Worm (Caenorhabditis elegans) whole organism, late embryonic: ENCODE results near the gene ash-2.
A peak's percentile ranks its signal among the peaks of the same experiment; 100 is the strongest.

Source experiments
- C08G9.2 ChIP-seq: sonication (generic microtip); optimal IDR thresholded peaks from 2 replicates; lab custom pipeline; 2016; ENCODE audit warnings: mild to moderate bottlenecking, missing genetic modification characterization, moderate library complexity, missing compliant biosample characterization
- C38D4.7 ChIP-seq: fragments of 200-800 bp; sonication (Bioruptor generic); optimal IDR thresholded peaks from 2 replicates; lab custom pipeline; 2018; ENCODE audit warnings: mild to moderate bottlenecking, missing genetic modification characterization, moderate library complexity, missing compliant biosample characterization
- K02D7.2 ChIP-seq: sonication (generic microtip); optimal IDR thresholded peaks from 2 replicates; lab custom pipeline; 2017; ENCODE audit warnings: mild to moderate bottlenecking, missing genetic modification characterization, missing compliant biosample characterization
- K09A11.1 ChIP-seq: sonication (generic microtip); optimal IDR thresholded peaks from 2 replicates; lab custom pipeline; 2017; ENCODE audit warnings: antibody characterized with exemption, mild to moderate bottlenecking, missing genetic modification characterization, missing compliant biosample characterization; ENCODE audit not compliant: insufficient read depth
- T23F11.4 ChIP-seq: fragments of 200-800 bp; sonication (Bioruptor generic); optimal IDR thresholded peaks from 2 replicates; lab custom pipeline; 2018; ENCODE audit warnings: mild to moderate bottlenecking, missing genetic modification characterization, missing compliant biosample characterization
- Y22D7AL.16 ChIP-seq: sonication (generic microtip); optimal IDR thresholded peaks from 2 replicates; lab custom pipeline; 2016; ENCODE audit warnings: missing genetic modification characterization, missing compliant biosample characterization
- ahr-1 ChIP-seq: sonication (generic microtip); optimal IDR thresholded peaks from 2 replicates; lab custom pipeline; 2016; ENCODE audit warnings: missing genetic modification characterization, missing compliant biosample characterization
- ama-1 ChIP-seq: fragments of 150-350 bp; optimal IDR thresholded peaks from 2 replicates; lab custom pipeline; 2014
- ceh-24 ChIP-seq: sonication (generic microtip); optimal IDR thresholded peaks from 2 replicates; lab custom pipeline; 2016; ENCODE audit warnings: mild to moderate bottlenecking, missing genetic modification characterization, missing compliant biosample characterization
- ceh-9 ChIP-seq: sonication (generic microtip); optimal IDR thresholded peaks from 2 replicates; lab custom pipeline; 2016; ENCODE audit warnings: mild to moderate bottlenecking, missing genetic modification characterization, inconsistent platforms, missing compliant biosample characterization
- che-1 ChIP-seq: sonication (generic microtip); optimal IDR thresholded peaks from 2 replicates; lab custom pipeline; 2016; ENCODE audit warnings: mild to moderate bottlenecking, missing genetic modification characterization, missing compliant biosample characterization
- elt-2 ChIP-seq: sonication (generic microtip); optimal IDR thresholded peaks from 2 replicates; lab custom pipeline; 2016; ENCODE audit warnings: missing genetic modification reagents, missing genetic modification characterization, missing compliant biosample characterization
- elt-4 ChIP-seq: sonication (generic microtip); optimal IDR thresholded peaks from 2 replicates; lab custom pipeline; 2016; ENCODE audit warnings: missing genetic modification characterization, missing compliant biosample characterization
- ets-4 ChIP-seq: sonication (generic microtip); optimal IDR thresholded peaks from 2 replicates; lab custom pipeline; 2016; ENCODE audit warnings: missing genetic modification characterization, missing compliant biosample characterization
- fax-1 ChIP-seq: sonication (generic microtip); optimal IDR thresholded peaks from 2 replicates; lab custom pipeline; 2016; ENCODE audit warnings: missing genotype, missing genetic modification characterization, missing compliant biosample characterization
- fkh-10 ChIP-seq: fragments of 150-350 bp; optimal IDR thresholded peaks from 2 replicates; lab custom pipeline; 2014; ENCODE audit warnings: missing biosample characterization, missing genetic modification reagents, missing genetic modification characterization
- gmeb-2 ChIP-seq: sonication (generic microtip); optimal IDR thresholded peaks from 2 replicates; lab custom pipeline; 2016; ENCODE audit warnings: missing genetic modification characterization, inconsistent platforms, missing compliant biosample characterization
- hlh-13 ChIP-seq: fragments of 200-800 bp; sonication (Bioruptor generic); optimal IDR thresholded peaks from 2 replicates; lab custom pipeline; 2018; ENCODE audit warnings: mild to moderate bottlenecking, missing genetic modification characterization, missing compliant biosample characterization
- hlh-15 ChIP-seq: sonication (generic microtip); optimal IDR thresholded peaks from 2 replicates; lab custom pipeline; 2016; ENCODE audit warnings: missing genetic modification characterization, missing compliant biosample characterization
- hlh-6 ChIP-seq: sonication (generic microtip); optimal IDR thresholded peaks from 2 replicates; lab custom pipeline; 2016; ENCODE audit warnings: missing genotype, missing genetic modification characterization, missing compliant biosample characterization
- lin-11 ChIP-seq: fragments of 200-800 bp; sonication (Bioruptor generic); optimal IDR thresholded peaks from 2 replicates; lab custom pipeline; 2018; ENCODE audit warnings: mild to moderate bottlenecking, missing genetic modification characterization, missing compliant biosample characterization
- mec-3 ChIP-seq: sonication (generic microtip); optimal IDR thresholded peaks from 2 replicates; lab custom pipeline; 2016; ENCODE audit warnings: borderline replicate concordance, missing genetic modification characterization, missing compliant biosample characterization
- nfya-1 ChIP-seq: sonication (generic microtip); optimal IDR thresholded peaks from 2 replicates; lab custom pipeline; 2017; ENCODE audit warnings: missing genetic modification characterization, mild to moderate bottlenecking, missing compliant biosample characterization, antibody characterized with exemption, moderate library complexity
- nhr-11 ChIP-seq: fragments of 150-350 bp; optimal IDR thresholded peaks from 2 replicates; lab custom pipeline; 2014; ENCODE audit warnings: missing biosample characterization, missing genetic modification characterization
- npax-4 ChIP-seq: sonication (generic microtip); optimal IDR thresholded peaks from 2 replicates; lab custom pipeline; 2016; ENCODE audit warnings: missing genetic modification characterization, missing compliant biosample characterization
- pag-3 ChIP-seq: sonication (generic microtip); optimal IDR thresholded peaks from 2 replicates; lab custom pipeline; 2016; ENCODE audit warnings: missing compliant biosample characterization, missing genetic modification characterization, borderline replicate concordance
- pat-9 ChIP-seq: fragments of 200-800 bp; sonication (Bioruptor generic); optimal IDR thresholded peaks from 2 replicates; lab custom pipeline; 2018; ENCODE audit warnings: mild to moderate bottlenecking, missing genetic modification characterization, moderate library complexity, missing compliant biosample characterization
- pax-1 ChIP-seq: fragments of 150-350 bp; optimal IDR thresholded peaks from 2 replicates; lab custom pipeline; 2014; ENCODE audit warnings: missing biosample characterization, missing genetic modification characterization
- pha-2 ChIP-seq: sonication (generic microtip); optimal IDR thresholded peaks from 2 replicates; lab custom pipeline; 2017; ENCODE audit warnings: mild to moderate bottlenecking, missing genetic modification characterization, missing compliant biosample characterization
- ref-2 ChIP-seq: sonication (generic microtip); optimal IDR thresholded peaks from 2 replicates; lab custom pipeline; 2016; ENCODE audit warnings: missing genetic modification characterization, missing compliant biosample characterization
- rnt-1 ChIP-seq: sonication (generic microtip); optimal IDR thresholded peaks from 2 replicates; lab custom pipeline; 2016; ENCODE audit warnings: missing genetic modification characterization, missing compliant biosample characterization
- sdc-2 ChIP-seq: sonication (generic microtip); optimal IDR thresholded peaks from 2 replicates; lab custom pipeline; 2016; ENCODE audit warnings: missing genotype, missing genetic modification characterization, missing compliant biosample characterization
- sox-2 ChIP-seq: fragments of 200-800 bp; sonication (Bioruptor generic); IDR thresholded peaks from 2 replicates; pipeline ENCODE4 v1.3.6; 2022; ENCODE audit warnings: missing genetic modification reagents, missing genetic modification characterization, missing compliant biosample characterization
- sox-4 ChIP-seq: sonication (generic microtip); optimal IDR thresholded peaks from 2 replicates; lab custom pipeline; 2017; ENCODE audit warnings: mild to moderate bottlenecking, missing genetic modification characterization, inconsistent platforms, missing compliant biosample characterization
- syd-9 ChIP-seq: sonication (generic microtip); optimal IDR thresholded peaks from 2 replicates; lab custom pipeline; 2016; ENCODE audit warnings: mild to moderate bottlenecking, missing genetic modification characterization, moderate library complexity, missing compliant biosample characterization
- ttx-3 ChIP-seq: sonication (generic microtip); optimal IDR thresholded peaks from 2 replicates; lab custom pipeline; 2016; ENCODE audit warnings: missing genetic modification reagents, missing genetic modification characterization, missing compliant biosample characterization
- unc-55 ChIP-seq: sonication (generic microtip); optimal IDR thresholded peaks from 2 replicates; lab custom pipeline; 2017; ENCODE audit warnings: missing biosample characterization, missing genetic modification reagents, missing genetic modification characterization
- unc-86 ChIP-seq: sonication (generic microtip); optimal IDR thresholded peaks from 2 replicates; lab custom pipeline; 2016; ENCODE audit warnings: missing genetic modification characterization, missing compliant biosample characterization

Gene ash-2

ce11 chrII:11971009-11971636 is 8.5 kb upstream of the ash-2 start:
- peak; percentile 70 for TF ChIP-seq nfya-1 (tag; lab: Kevin White, UChicago)
- TF ChIP-seq sox-4 (tag; lab: Kevin White, UChicago) = no peak

- TF ChIP-seq lin-11 (tag; lab: Kevin White, UChicago) = no peak
- TF ChIP-seq pag-3 = no peak
- no peak for TF ChIP-seq che-1 (tag; lab: Kevin White, UChicago)
These were observed 7.4 kb upstream of the ash-2 start for ce11 chrII:11972266-11972665.

DNA sequence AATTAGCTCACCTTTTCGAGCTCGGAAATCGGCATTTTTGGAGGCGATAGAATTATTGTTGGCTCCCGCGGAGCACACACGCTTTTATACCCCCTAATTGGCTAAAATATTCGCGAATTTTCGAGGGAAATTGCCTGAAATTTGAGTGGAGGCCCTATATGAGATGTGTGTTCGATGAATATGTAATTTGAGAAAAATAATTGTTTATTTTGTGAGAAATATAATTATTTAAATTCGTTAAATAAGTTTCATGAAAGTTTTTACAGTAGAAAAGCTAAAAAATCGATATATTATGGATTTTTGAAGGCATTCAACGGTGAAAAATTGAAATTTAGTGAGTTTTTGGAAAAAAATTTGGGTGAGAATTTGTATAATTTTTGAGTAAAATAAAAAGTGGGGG is 6.0 kb upstream of the ash-2 start, which contains the start of gene acbp-6:
acbp-6 (minus strand) TSS at position 101 of the 400 bp plus-strand sequence.
- TF ChIP-seq nhr-11 (tag; lab: Kevin White, UChicago) = no peak
- TF ChIP-seq, all 69 proteins: peak for 0

DNA sequence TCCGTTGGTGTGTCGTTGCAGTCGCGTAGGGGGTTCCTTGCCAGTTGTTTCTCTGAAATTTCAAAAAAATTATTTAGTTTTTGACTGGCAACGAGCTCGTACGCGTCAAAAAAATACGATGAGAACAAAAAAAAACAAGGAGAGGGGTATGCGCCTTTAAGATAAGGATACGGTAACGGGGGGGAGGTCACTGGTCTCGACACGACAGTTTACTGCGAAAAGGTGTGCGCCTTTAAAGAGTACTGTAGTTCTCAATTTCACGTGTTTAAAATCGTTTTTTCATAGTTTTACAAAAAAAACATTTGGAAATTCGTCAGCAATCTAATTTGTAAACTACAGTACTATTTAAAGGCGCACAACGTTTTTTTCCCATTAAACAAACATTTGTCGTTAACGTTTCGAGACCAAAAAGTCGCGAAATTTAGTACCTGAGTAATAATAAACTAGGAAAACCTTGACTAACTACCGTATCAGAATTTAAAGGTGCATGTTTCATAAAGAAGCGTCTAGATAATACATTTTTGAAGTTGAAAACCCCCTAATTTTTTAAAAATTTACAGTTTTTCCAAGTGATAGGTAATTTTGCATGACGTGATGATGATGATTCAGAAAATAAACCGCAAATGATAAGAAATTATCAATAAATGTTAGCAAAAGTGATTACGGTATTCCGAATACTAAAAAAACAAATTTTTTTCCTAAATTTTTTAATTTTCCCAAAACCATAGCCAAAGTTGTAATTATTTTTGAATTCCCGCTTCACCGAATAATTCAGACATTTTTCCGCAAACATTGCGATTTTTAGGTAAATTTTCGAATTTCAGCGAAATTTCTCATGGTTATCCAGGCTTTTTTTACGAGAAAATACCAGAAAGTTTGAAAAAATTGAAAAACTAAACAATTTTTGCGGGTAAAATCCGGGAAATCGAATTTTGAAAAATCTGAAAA is 5.3 kb upstream of the ash-2 start:
- TF ChIP-seq elt-2 (tag; lab: Kevin White, UChicago) (peak; percentile 23), elt-4 (tag; lab: Kevin White, UChicago) (no peak), C38D4.7 (GFP tag; lab: Kevin White, UChicago) (peak; percentile 25), nfya-1 (tag; lab: Kevin White, UChicago) (peak; percentile 4), pat-9 (tag; lab: Kevin White, UChicago) (no peak), gmeb-2 (peak; percentile 67), ama-1 (lab: Kevin White, UChicago) (peak; percentile 79)

DNA sequence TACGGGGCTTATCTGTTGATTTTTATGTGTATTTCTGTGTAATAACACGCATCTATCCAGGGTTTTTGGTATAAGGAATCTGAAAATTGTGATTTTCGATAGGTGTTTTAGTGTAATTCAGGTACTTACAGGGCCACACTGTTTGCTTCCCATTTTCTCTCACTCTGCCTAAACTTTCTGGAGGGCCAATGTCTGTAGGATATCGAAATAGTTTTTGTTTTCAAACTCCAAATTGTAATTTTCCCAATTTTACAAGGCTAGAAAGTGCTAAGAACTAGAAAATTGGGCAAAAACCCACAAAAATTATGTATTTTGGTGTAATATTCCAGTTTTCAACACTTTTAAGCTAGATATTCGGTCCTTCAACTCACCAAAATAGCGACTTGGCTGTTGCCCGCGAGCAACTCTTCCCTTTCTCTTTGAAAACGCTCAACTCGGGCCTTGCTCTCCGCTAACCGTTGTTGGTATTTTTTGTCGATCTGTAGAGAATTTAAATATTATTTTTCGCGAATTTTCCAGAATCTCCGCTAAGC is 2.8 kb upstream of the ash-2 start:
- TF ChIP-seq hlh-15 (tag; lab: Kevin White, UChicago) (no peak), ama-1 (lab: Kevin White, UChicago) (no peak), lin-11 (tag; lab: Kevin White, UChicago) (no peak), pax-1 (tag; lab: Kevin White, UChicago) (no peak), C38D4.7 (GFP tag; lab: Kevin White, UChicago) (no peak), T23F11.4 (no peak), sdc-2 (no peak), ets-4 (no peak), K09A11.1 (tag; lab: Kevin White, UChicago) (no peak), ttx-3 (tag; lab: Kevin White, UChicago) (no peak), rnt-1 (tag; lab: Kevin White, UChicago) (no peak), unc-55 (GFP tag; lab: Kevin White, UChicago) (no peak)

ce11 chrII:11977363-11977762 is 2.3 kb upstream of the ash-2 start, which contains the start of gene Y17G7B.21:
Gene Y17G7B.21, minus strand, starts transcription at chrII:11977661.
- TF ChIP-seq C08G9.2 = peak; percentile 33
- TF ChIP-seq fkh-10 (GFP tag; lab: Kevin White, UChicago) = no peak
- peak; percentile 23 for TF ChIP-seq hlh-6 (tag; lab: Kevin White, UChicago)
- TF ChIP-seq ama-1 (lab: Kevin White, UChicago) = peak; percentile 73
- TF ChIP-seq nhr-11 (tag; lab: Kevin White, UChicago) = no peak
- no peak for TF ChIP-seq unc-86 (tag; lab: Kevin White, UChicago)
- no peak for TF ChIP-seq ahr-1 (tag; lab: Kevin White, UChicago)
- no peak for TF ChIP-seq ceh-24
- TF ChIP-seq K02D7.2 = no peak
- TF ChIP-seq mec-3 (tag; lab: Kevin White, UChicago) = no peak
- no peak for TF ChIP-seq npax-4 (tag; lab: Kevin White, UChicago)
- no peak for TF ChIP-seq pat-9 (tag; lab: Kevin White, UChicago)
- no peak for TF ChIP-seq K09A11.1 (tag; lab: Kevin White, UChicago)
- TF ChIP-seq sox-2 (GFP tag; lab: Robert Waterston, UW) = no peak
- no peak for TF ChIP-seq ceh-9 (tag; lab: Kevin White, UChicago)
- TF ChIP-seq ref-2 = no peak
- TF ChIP-seq pha-2 (tag; lab: Kevin White, UChicago) = no peak
- no peak for TF ChIP-seq hlh-13 (GFP tag; lab: Kevin White, UChicago)
- TF ChIP-seq fax-1 = no peak
- no peak for TF ChIP-seq syd-9 (tag; lab: Kevin White, UChicago)
- TF ChIP-seq Y22D7AL.16 (tag; lab: Kevin White, UChicago) = no peak
